Fruit fly (Drosophila melanogaster) whole organism, embryonic: Measurements from ENCODE around the gene mRpS31.
A peak's percentile ranks its signal among the peaks of the same experiment; 100 is the strongest.

Experiments
- Atf3 ChIP-seq: fragments of 200-800 bp; sonication (Bioruptor generic); optimal IDR thresholded peaks from 3 replicates; lab custom pipeline; 2016; ENCODE audit warnings: missing biosample characterization, missing genetic modification characterization
- C15 ChIP-seq: fragments of 200-800 bp; sonication (Bioruptor generic); IDR thresholded peaks from 3 replicates; pipeline ENCODE4 v1.3.6; 2022; ENCODE audit warnings: missing biosample characterization, missing genetic modification characterization
- CG11247 ChIP-seq: fragments of 200-800 bp; sonication (Bioruptor generic); IDR thresholded peaks from 2 replicates; pipeline ENCODE4 v1.3.6; 2022; ENCODE audit warnings: missing biosample characterization, missing genetic modification characterization
- CG11398 ChIP-seq: fragments of 200-800 bp; sonication (Bioruptor generic); optimal IDR thresholded peaks from 2 replicates; lab custom pipeline; 2016; ENCODE audit warnings: missing biosample characterization, missing genetic modification characterization
- CG13296 ChIP-seq: fragments of 200-800 bp; sonication (Bioruptor generic); optimal IDR thresholded peaks from 3 replicates; lab custom pipeline; 2018; ENCODE audit warnings: missing biosample characterization, mild to moderate bottlenecking, missing genetic modification characterization
- CG14710 ChIP-seq: fragments of 200-800 bp; sonication (Bioruptor generic); optimal IDR thresholded peaks from 3 replicates; lab custom pipeline; 2019; ENCODE audit warnings: missing biosample characterization, mild to moderate bottlenecking, missing genetic modification characterization, moderate library complexity
- CG15601 ChIP-seq: fragments of 200-800 bp; sonication (Bioruptor generic); optimal IDR thresholded peaks from 3 replicates; lab custom pipeline; 2019; ENCODE audit warnings: missing biosample characterization, mild to moderate bottlenecking, missing genetic modification characterization, moderate library complexity
- CG1603 ChIP-seq: fragments of 200-800 bp; sonication (Bioruptor generic); optimal IDR thresholded peaks from 2 replicates; lab custom pipeline; 2019; ENCODE audit warnings: missing biosample characterization, mild to moderate bottlenecking, missing genetic modification characterization, moderate library complexity
- CG17186 ChIP-seq: fragments of 200-800 bp; sonication (Bioruptor generic); optimal IDR thresholded peaks from 3 replicates; lab custom pipeline; 2017; ENCODE audit warnings: missing biosample characterization, missing genetic modification reagents, missing genetic modification characterization
- CG17361 ChIP-seq: fragments of 200-800 bp; sonication (Bioruptor generic); IDR thresholded peaks from 3 replicates; pipeline ENCODE4 v1.3.6; 2022; ENCODE audit warnings: missing biosample characterization, missing genetic modification characterization
- CG33557 ChIP-seq: fragments of 200-800 bp; sonication (Bioruptor generic); optimal IDR thresholded peaks from 2 replicates; lab custom pipeline; 2019; ENCODE audit warnings: missing biosample characterization, mild to moderate bottlenecking, missing genetic modification characterization, moderate library complexity
- CG34422 ChIP-seq: fragments of 200-800 bp; sonication (Bioruptor generic); IDR thresholded peaks from 3 replicates; pipeline ENCODE4 v1.3.6; 2022; ENCODE audit warnings: missing biosample characterization, missing genetic modification characterization
- CG6813 ChIP-seq: fragments of 200-800 bp; sonication (Bioruptor generic); optimal IDR thresholded peaks from 2 replicates; lab custom pipeline; 2017; ENCODE audit warnings: missing biosample characterization, missing genetic modification characterization, mild to moderate bottlenecking, moderate library complexity, missing genetic modification reagents
- CG7839 ChIP-seq: fragments of 200-800 bp; sonication (Bioruptor generic); optimal IDR thresholded peaks from 3 replicates; lab custom pipeline; 2018; ENCODE audit warnings: missing biosample characterization, mild to moderate bottlenecking, missing genetic modification characterization, moderate library complexity
- CG8944 ChIP-seq: fragments of 200-800 bp; sonication (Bioruptor generic); optimal IDR thresholded peaks from 3 replicates; lab custom pipeline; 2016; ENCODE audit warnings: missing biosample characterization, missing genetic modification characterization
- Chrac-16 ChIP-seq: fragments of 200-800 bp; sonication (Bioruptor generic); optimal IDR thresholded peaks from 3 replicates; lab custom pipeline; 2016; ENCODE audit warnings: missing biosample characterization, missing genetic modification characterization
- Dref ChIP-seq: fragments of 200-800 bp; sonication (Bioruptor generic); IDR thresholded peaks from 2 replicates; pipeline ENCODE4 v1.3.6; 2022; ENCODE audit warnings: missing biosample characterization, missing genetic modification characterization
- E2f1 ChIP-seq: fragments of 200-800 bp; sonication (Bioruptor generic); IDR thresholded peaks from 2 replicates; pipeline ENCODE4 v1.3.6; 2022; ENCODE audit warnings: missing biosample characterization, missing genetic modification characterization
- Fer3 ChIP-seq: fragments of 200-800 bp; sonication (Bioruptor generic); optimal IDR thresholded peaks from 2 replicates; lab custom pipeline; 2018; ENCODE audit warnings: missing biosample characterization, mild to moderate bottlenecking, missing genetic modification characterization, moderate library complexity
- H2.0 ChIP-seq: fragments of 200-800 bp; sonication (Bioruptor generic); IDR thresholded peaks from 2 replicates; pipeline ENCODE4 v1.3.6; 2022; ENCODE audit warnings: missing biosample characterization, missing genetic modification characterization
- Hand ChIP-seq: fragments of 200-800 bp; sonication (Bioruptor generic); optimal IDR thresholded peaks from 2 replicates; lab custom pipeline; 2017; ENCODE audit warnings: mild to moderate bottlenecking, missing biosample characterization, missing genetic modification reagents, missing genetic modification characterization
- HmgZ ChIP-seq: fragments of 200-800 bp; sonication (Bioruptor generic); optimal IDR thresholded peaks from 2 replicates; lab custom pipeline; 2018; ENCODE audit warnings: missing biosample characterization, mild to moderate bottlenecking, missing genetic modification characterization
- Lpt ChIP-seq: fragments of >200 bp; optimal IDR thresholded peaks from 2 replicates; lab custom pipeline; 2018; ENCODE audit warnings: missing biosample characterization, missing genetic modification characterization
- Mad ChIP-seq: fragments of 200-800 bp; sonication (Bioruptor generic); optimal IDR thresholded peaks from 2 replicates; lab custom pipeline; 2016; ENCODE audit warnings: missing biosample characterization, missing genetic modification characterization
- Max ChIP-seq: fragments of 200-800 bp; sonication (Bioruptor generic); optimal IDR thresholded peaks from 2 replicates; lab custom pipeline; 2016; ENCODE audit warnings: missing biosample characterization, mild to moderate bottlenecking, missing genetic modification characterization
- NFAT ChIP-seq: fragments of 200-800 bp; sonication (Bioruptor generic); IDR thresholded peaks from 2 replicates; pipeline ENCODE4 v1.3.6; 2022; ENCODE audit warnings: missing biosample characterization, missing genetic modification characterization
- Oli ChIP-seq: fragments of 200-800 bp; sonication (Bioruptor generic); optimal IDR thresholded peaks from 2 replicates; lab custom pipeline; 2018; ENCODE audit warnings: missing biosample characterization, mild to moderate bottlenecking, missing genetic modification characterization, moderate library complexity
- Trl ChIP-seq, 3 experiments: fragments of >200 bp in 2 of 3; fragments of 200-800 bp in 1 of 3; sonication (Bioruptor generic) in 1 of 3; optimal IDR thresholded peaks; 2 replicates in 1 of 3; 3 replicates in 2 of 3; lab custom pipeline; 2016 to 2017; ENCODE audit warnings: missing biosample characterization in 1 of 3, missing genetic modification characterization in 1 of 3
- Xrp1 ChIP-seq: fragments of 200-800 bp; sonication (Bioruptor generic); IDR thresholded peaks from 2 replicates; pipeline ENCODE4 v1.3.6; 2022; ENCODE audit warnings: missing biosample characterization, missing genetic modification characterization
- ab ChIP-seq: fragments of 200-800 bp; sonication (Bioruptor generic); optimal IDR thresholded peaks from 2 replicates; lab custom pipeline; 2016; ENCODE audit warnings: missing biosample characterization, missing genetic modification characterization
- ac ChIP-seq: fragments of 200-800 bp; sonication (Bioruptor generic); optimal IDR thresholded peaks from 3 replicates; lab custom pipeline; 2017; ENCODE audit warnings: missing biosample characterization, mild to moderate bottlenecking, missing genetic modification characterization
- aop ChIP-seq: fragments of 200-800 bp; sonication (Bioruptor generic); IDR thresholded peaks from 2 replicates; pipeline ENCODE4 v1.3.6; 2022; ENCODE audit warnings: missing biosample characterization, missing genetic modification characterization
- ara ChIP-seq: fragments of 200-800 bp; sonication (Bioruptor generic); IDR thresholded peaks from 2 replicates; pipeline ENCODE4 v1.3.6; 2022; ENCODE audit warnings: missing biosample characterization, missing genetic modification characterization
- da ChIP-seq: fragments of 200-800 bp; sonication (Bioruptor generic); optimal IDR thresholded peaks from 2 replicates; lab custom pipeline; 2016; ENCODE audit warnings: missing biosample characterization, missing genetic modification characterization
- dimm ChIP-seq: fragments of 200-800 bp; sonication (Bioruptor generic); IDR thresholded peaks from 2 replicates; pipeline ENCODE4 v1.3.6; 2022; ENCODE audit warnings: missing biosample characterization, missing genetic modification characterization
- gce ChIP-seq: fragments of 200-800 bp; sonication (Bioruptor generic); IDR thresholded peaks from 3 replicates; pipeline ENCODE4 v1.3.6; 2022; ENCODE audit warnings: missing biosample characterization, missing genetic modification characterization
- grau ChIP-seq: fragments of 200-800 bp; optimal IDR thresholded peaks from 3 replicates; lab custom pipeline; 2019; ENCODE audit warnings: missing biosample characterization, mild to moderate bottlenecking, missing genetic modification characterization, moderate library complexity
- lov ChIP-seq, 2 experiments: fragments of 200-800 bp in 1 of 2; fragments of >200 bp in 1 of 2; sonication (Bioruptor generic) in 1 of 2; IDR thresholded peaks in 1 of 2; optimal IDR thresholded peaks in 1 of 2; 2 replicates in 1 of 2; 3 replicates in 1 of 2; pipeline versions ENCODE4 v1.3.6 to Lab custom; 2017 to 2022; ENCODE audit warnings: missing biosample characterization in 1 of 2, missing genetic modification characterization in 1 of 2
- nerfin-1 ChIP-seq: fragments of 200-800 bp; sonication (Bioruptor generic); optimal IDR thresholded peaks from 3 replicates; lab custom pipeline; 2019; ENCODE audit warnings: missing biosample characterization, mild to moderate bottlenecking, missing genetic modification characterization, moderate library complexity
- pb ChIP-seq: fragments of 200-800 bp; sonication (Bioruptor generic); optimal IDR thresholded peaks from 3 replicates; lab custom pipeline; 2016; ENCODE audit warnings: missing biosample characterization, missing genetic modification characterization
- pho ChIP-seq: fragments of 200-800 bp; sonication (Bioruptor generic); optimal IDR thresholded peaks from 2 replicates; lab custom pipeline; 2016; ENCODE audit warnings: missing biosample characterization, missing genetic modification characterization
- pnt ChIP-seq: fragments of 200-800 bp; sonication (Bioruptor generic); optimal IDR thresholded peaks from 3 replicates; lab custom pipeline; 2016; ENCODE audit warnings: missing biosample characterization, missing genetic modification characterization
- repo ChIP-seq: fragments of 200-800 bp; sonication (Bioruptor generic); optimal IDR thresholded peaks from 2 replicates; lab custom pipeline; 2016; ENCODE audit warnings: missing biosample characterization, missing genetic modification characterization
- schlank ChIP-seq: fragments of 200-800 bp; sonication (Bioruptor generic); optimal IDR thresholded peaks from 2 replicates; lab custom pipeline; 2018; ENCODE audit warnings: missing biosample characterization, mild to moderate bottlenecking, missing genetic modification characterization
- shn ChIP-seq: fragments of 200-800 bp; sonication (Bioruptor generic); optimal IDR thresholded peaks from 3 replicates; lab custom pipeline; 2016; ENCODE audit warnings: missing biosample characterization, missing genetic modification characterization
- sim ChIP-seq: fragments of 200-800 bp; sonication (Bioruptor generic); IDR thresholded peaks from 2 replicates; pipeline ENCODE4 v1.3.6; 2022; ENCODE audit warnings: missing biosample characterization, missing genetic modification characterization
- sisA ChIP-seq: fragments of 200-800 bp; sonication (Bioruptor generic); IDR thresholded peaks from 2 replicates; pipeline ENCODE4 v1.3.6; 2022; ENCODE audit warnings: missing biosample characterization, missing genetic modification characterization
- so ChIP-seq: fragments of 200-800 bp; sonication (Bioruptor generic); IDR thresholded peaks from 3 replicates; pipeline ENCODE4 v1.3.6; 2022; ENCODE audit warnings: missing biosample characterization, missing genetic modification characterization
- twi ChIP-seq: fragments of 200-800 bp; optimal IDR thresholded peaks from 2 replicates; lab custom pipeline; 2019; ENCODE audit warnings: missing biosample characterization, mild to moderate bottlenecking, missing genetic modification characterization, moderate library complexity
- tx ChIP-seq: fragments of 200-800 bp; sonication (Bioruptor generic); optimal IDR thresholded peaks from 2 replicates; lab custom pipeline; 2016; ENCODE audit warnings: missing biosample characterization, missing genetic modification characterization

Gene mRpS31

dm6 chr3L:16021064-16021683, 16.2 kb downstream of the mRpS31 start (continued):
- TF ChIP-seq ara (GFP tag; lab: Robert Waterston, UW) (peak; percentile 78), Max (GFP tag; lab: Kevin White, UChicago) (peak; percentile 3), Mad (GFP tag; lab: Kevin White, UChicago) (peak; percentile 21), Hand (GFP tag; lab: Kevin White, UChicago) (no peak), tx (GFP tag; lab: Kevin White, UChicago) (no peak), NFAT (GFP tag; lab: Robert Waterston, UW) (no peak), CG1603 (tag; lab: Kevin White, UChicago) (peak; percentile 87), C15 (no peak), E2f1 (peak; percentile 42; the same call in 1 of the 2 replicates), grau (tag; lab: Kevin White, UChicago) (peak; percentile 51), Oli (peak; percentile 45), pb (GFP tag; lab: Kevin White, UChicago) (peak; percentile 21), repo (GFP tag; lab: Kevin White, UChicago) (no peak), H2.0 (peak; percentile 29; the same call in 1 of the 2 replicates), ab (GFP tag; lab: Kevin White, UChicago) (no peak), CG11398 (GFP tag; lab: Kevin White, UChicago) (no peak), sisA (GFP tag; lab: Robert Waterston, UW) (peak; percentile 53; the same call in 1 of the 2 replicates), Atf3 (GFP tag; lab: Kevin White, UChicago) (peak; percentile 44), CG17361 (GFP tag; lab: Robert Waterston, UW) (peak; percentile 70), Chrac-16 (GFP tag; lab: Kevin White, UChicago) (peak; percentile 72), aop (GFP tag; lab: Robert Waterston, UW) (no peak), HmgZ (tag; lab: Kevin White, UChicago) (no peak), pnt (GFP tag; lab: Kevin White, UChicago) (peak; percentile 67), sim (GFP tag; lab: Robert Waterston, UW) (0 out of 2 replicates have a peak, but pooled peaks have one; percentile 63), Fer3 (tag; lab: Kevin White, UChicago) (no peak), gce (GFP tag; lab: Robert Waterston, UW) (0 out of 3 replicates have a peak, but pooled peaks have one; percentile 56), so (GFP tag; lab: Robert Waterston, UW) (no peak), CG15601 (peak; percentile 12), CG34422 (GFP tag; lab: Robert Waterston, UW) (no peak), CG17186 (no peak), ac (GFP tag; lab: Kevin White, UChicago) (peak; percentile 69), CG6813 (GFP tag; lab: Kevin White, UChicago) (peak; percentile 38), CG14710 (tag; lab: Kevin White, UChicago) (peak; percentile 82), dimm (no peak), twi (tag; lab: Kevin White, UChicago) (peak; percentile 55), Trl (optimal IDR thresholded peaks at IDR 0.05; lab: Kevin White, UChicago) (no peak), Trl (GFP tag; optimal IDR thresholded peaks at IDR 0.05; lab: Kevin White, UChicago) (peak; percentile 57), schlank (tag; lab: Kevin White, UChicago) (no peak), CG13296 (no peak), Dref (no peak), Xrp1 (GFP tag; lab: Robert Waterston, UW) (peak; percentile 85), Lpt (GFP tag; lab: Kevin White, UChicago) (no peak), CG8944 (GFP tag; lab: Kevin White, UChicago) (peak; percentile 46), lov (optimal IDR thresholded peaks at IDR 0.05; lab: Kevin White, UChicago) (no peak), lov (GFP tag; IDR thresholded peaks at IDR 0.05; lab: Robert Waterston, UW) (peak; percentile 73; the same call in 1 of the 3 replicates), shn (GFP tag; lab: Kevin White, UChicago) (no peak), nerfin-1 (tag; lab: Kevin White, UChicago) (peak; percentile 47), CG7839 (tag; lab: Kevin White, UChicago) (peak; percentile 57), CG11247 (GFP tag; lab: Robert Waterston, UW) (no peak), da (GFP tag; lab: Kevin White, UChicago) (peak; percentile 4), pho (no peak), CG33557 (GFP tag; lab: Kevin White, UChicago) (peak; percentile 70)
